Worm (Caenorhabditis elegans) whole organism, early embryonic: ENCODE measurements around the gene F43D2.7.

Source experiments
- B0310.2 ChIP-seq: sonication (generic microtip); optimal IDR thresholded peaks from 2 replicates; lab custom pipeline; 2016; ENCODE audit warnings: mild to moderate bottlenecking, missing genetic modification characterization, missing compliant biosample characterization
- F13C5.2 ChIP-seq: sonication (generic microtip); optimal IDR thresholded peaks from 2 replicates; lab custom pipeline; 2017; ENCODE audit warnings: mild to moderate bottlenecking, missing genetic modification characterization, inconsistent platforms, missing compliant biosample characterization
- aly-1 ChIP-seq: sonication (generic microtip); optimal IDR thresholded peaks from 2 replicates; lab custom pipeline; 2016; ENCODE audit warnings: missing genetic modification characterization, missing compliant biosample characterization
- ama-1 ChIP-seq: fragments of 150-350 bp; optimal IDR thresholded peaks from 2 replicates; lab custom pipeline; 2014
- ceh-13 ChIP-seq: fragments of 200-800 bp; sonication (Bioruptor generic); optimal IDR thresholded peaks from 2 replicates; lab custom pipeline; 2018; ENCODE audit warnings: mild to moderate bottlenecking, missing genetic modification characterization, missing compliant biosample characterization
- ceh-36 ChIP-seq: sonication (generic microtip); optimal IDR thresholded peaks from 2 replicates; lab custom pipeline; 2016; ENCODE audit warnings: missing genetic modification characterization, inconsistent platforms, missing compliant biosample characterization
- ets-7 ChIP-seq: sonication (generic microtip); optimal IDR thresholded peaks from 2 replicates; lab custom pipeline; 2016; ENCODE audit warnings: missing genotype, missing genetic modification characterization, missing compliant biosample characterization
- flt-1 ChIP-seq: fragments of 200-800 bp; sonication (Bioruptor generic); IDR thresholded peaks from 2 replicates; pipeline ENCODE4 v1.3.6; 2022; ENCODE audit warnings: missing genetic modification characterization, missing compliant biosample characterization
- hmbx-1 ChIP-seq: sonication (generic microtip); optimal IDR thresholded peaks from 2 replicates; lab custom pipeline; 2016; ENCODE audit warnings: mild to moderate bottlenecking, missing genetic modification characterization, missing compliant biosample characterization
- hmg-4 ChIP-seq: fragments of 200-800 bp; sonication (Bioruptor generic); optimal IDR thresholded peaks from 2 replicates; lab custom pipeline; 2018; ENCODE audit warnings: mild to moderate bottlenecking, missing genetic modification characterization, missing compliant biosample characterization
- hnd-1 ChIP-seq: sonication (generic microtip); optimal IDR thresholded peaks from 2 replicates; lab custom pipeline; 2016; ENCODE audit warnings: missing genetic modification characterization, missing compliant biosample characterization
- pes-1 ChIP-seq: fragments of 200-800 bp; sonication (Bioruptor generic); IDR thresholded peaks from 2 replicates; pipeline ENCODE4 v1.3.6; 2022; ENCODE audit warnings: missing genetic modification reagents, missing genetic modification characterization, missing compliant biosample characterization
- scrt-1 ChIP-seq: fragments of 200-800 bp; sonication (Bioruptor generic); IDR thresholded peaks from 2 replicates; pipeline ENCODE4 v1.3.6; 2022; ENCODE audit warnings: missing genetic modification characterization, missing compliant biosample characterization
- sea-1 ChIP-seq: fragments of 200-800 bp; sonication (Bioruptor generic); conservative IDR thresholded peaks from 2 replicates; pipeline ENCODE4 v1.3.6; 2022; ENCODE audit warnings: missing genetic modification characterization, missing compliant biosample characterization
- tbx-11 ChIP-seq: fragments of 200-800 bp; sonication (Bioruptor generic); IDR thresholded peaks from 2 replicates; pipeline ENCODE4 v1.3.6; 2022; ENCODE audit warnings: missing genetic modification characterization, missing compliant biosample characterization
- tbx-37 ChIP-seq: fragments of 200-800 bp; sonication (Bioruptor generic); conservative IDR thresholded peaks from 2 replicates; pipeline ENCODE4 v1.3.6; 2022; ENCODE audit warnings: missing genetic modification reagents, missing genetic modification characterization, missing compliant biosample characterization
- tra-4 ChIP-seq: sonication (generic microtip); optimal IDR thresholded peaks from 2 replicates; lab custom pipeline; 2017; ENCODE audit warnings: missing genetic modification characterization, missing compliant biosample characterization

Gene F43D2.7

DNA sequence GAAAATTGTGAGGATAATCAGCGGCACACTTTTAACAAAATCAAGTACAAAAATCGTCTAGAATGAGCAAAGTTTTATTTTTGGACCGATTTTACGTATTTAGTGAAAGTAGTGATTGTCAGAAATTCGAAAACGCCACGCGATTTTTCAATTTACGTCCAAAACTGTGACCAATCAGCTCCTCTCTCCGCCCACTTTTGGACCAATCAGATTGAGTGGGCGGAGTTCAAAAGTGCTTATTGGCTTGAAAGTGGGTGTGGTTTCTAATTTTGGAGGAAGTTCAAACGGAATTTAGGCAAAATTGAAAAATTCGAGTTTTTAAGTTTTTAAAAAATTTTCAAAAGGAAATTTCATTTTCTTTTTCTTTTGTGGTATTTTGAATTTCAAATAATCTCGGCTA lies 25.5 kb downstream of the F43D2.7 start:
- TF ChIP-seq tra-4 (tag; lab: Kevin White, UChicago) (no peak), hnd-1 (no peak), ceh-13 (no peak), hmbx-1 (tag; lab: Kevin White, UChicago) (no peak)

DNA sequence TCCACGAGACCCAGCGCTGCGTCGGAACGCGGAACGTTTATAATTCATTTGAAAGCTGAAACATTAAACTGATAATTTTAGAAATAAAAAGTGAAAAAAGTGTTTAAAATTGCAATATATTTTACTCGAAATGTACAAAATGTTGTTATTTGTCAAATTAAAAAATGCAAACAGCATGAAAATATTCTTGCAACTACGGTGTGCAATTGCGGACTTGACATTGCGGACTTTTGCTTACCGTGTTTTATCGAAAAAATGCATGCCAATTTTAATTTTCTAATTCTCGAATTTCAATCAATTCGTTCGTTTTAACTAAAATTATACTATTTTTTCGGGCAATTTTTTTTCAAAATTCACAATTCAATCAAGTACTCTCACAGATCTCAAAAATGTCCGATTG lies 27.8 kb downstream of the F43D2.7 start, which contains the start of the genes R11H6.5 and ccnk-1:
TSS of gene R11H6.5 (minus strand) at position 55 of the 400 bp plus-strand sequence.
TSS of gene ccnk-1 (plus strand) at position 381 of the 400 bp plus-strand sequence.
- TF ChIP-seq ama-1 (lab: Kevin White, UChicago) (no peak), hmg-4 (GFP tag; lab: Kevin White, UChicago) (no peak), hnd-1 (no peak), ets-7 (no peak), pes-1 (no peak), B0310.2 (tag; lab: Kevin White, UChicago) (no peak), tbx-11 (GFP tag; lab: Robert Waterston, UW) (no peak), tra-4 (tag; lab: Kevin White, UChicago) (no peak), ceh-13 (no peak), tbx-37 (no peak), sea-1 (GFP tag; lab: Robert Waterston, UW) (no peak)

DNA sequence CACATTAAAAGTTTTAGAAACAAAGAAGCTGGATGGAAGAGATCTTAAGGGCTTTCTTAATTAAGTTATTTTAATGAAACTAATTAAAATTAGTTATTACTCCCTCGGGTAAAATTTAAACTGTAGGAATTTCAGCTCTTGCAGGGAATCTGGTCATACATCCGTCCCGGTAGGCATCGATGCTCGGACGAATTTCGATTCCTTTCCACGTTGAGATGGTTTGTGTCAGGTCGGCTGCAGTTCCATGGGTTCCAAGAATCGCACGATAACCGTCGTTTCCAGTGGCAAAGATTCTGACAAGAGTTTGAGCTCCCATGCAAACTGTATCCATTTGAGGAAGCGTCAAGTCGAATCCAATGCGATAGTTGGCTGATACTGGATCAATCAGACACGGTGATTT lies 29.2 kb downstream of the F43D2.7 start:
- no peak for TF ChIP-seq hmbx-1 (tag; lab: Kevin White, UChicago)
- TF ChIP-seq ets-7: no peak
- TF ChIP-seq hmg-4 (GFP tag; lab: Kevin White, UChicago): no peak
- no peak for TF ChIP-seq F13C5.2 (tag; lab: Kevin White, UChicago)
- no peak for TF ChIP-seq aly-1 (tag; lab: Kevin White, UChicago)
- no peak for TF ChIP-seq B0310.2 (tag; lab: Kevin White, UChicago)
- TF ChIP-seq scrt-1: no peak
- TF ChIP-seq tbx-11 (GFP tag; lab: Robert Waterston, UW): no peak
- TF ChIP-seq pes-1: no peak
- no peak for TF ChIP-seq sea-1 (GFP tag; lab: Robert Waterston, UW)
- TF ChIP-seq tra-4 (tag; lab: Kevin White, UChicago): no peak
- no peak for TF ChIP-seq ceh-36 (tag; lab: Kevin White, UChicago)

DNA sequence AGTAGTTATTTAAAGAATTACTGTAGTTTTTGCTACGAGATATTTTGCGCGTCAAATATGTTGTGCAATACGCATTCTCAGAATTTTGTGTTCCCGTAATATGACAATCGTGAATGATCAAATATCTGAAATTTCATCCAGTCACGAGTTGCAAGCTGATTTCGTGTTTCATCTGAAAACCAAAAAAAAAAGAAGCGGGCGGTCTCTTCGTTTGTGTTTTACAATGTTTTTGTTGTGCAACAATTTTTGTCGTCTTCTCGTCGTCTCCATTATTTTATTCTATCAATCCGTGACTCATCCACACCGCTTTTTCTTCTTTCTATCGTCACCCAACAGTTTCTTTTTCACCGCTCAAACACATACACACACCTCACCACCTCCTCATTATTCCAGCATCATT lies 30.3 kb downstream of the F43D2.7 start, which contains the start of gene R11H6.4:
TSS of gene R11H6.4 (plus strand) at position 301 of the 400 bp plus-strand sequence.
- TF ChIP-seq ets-7 (no peak), F13C5.2 (tag; lab: Kevin White, UChicago) (no peak), hmg-4 (GFP tag; lab: Kevin White, UChicago) (no peak), pes-1 (no peak), hmbx-1 (tag; lab: Kevin White, UChicago) (no peak), hnd-1 (no peak), ceh-36 (tag; lab: Kevin White, UChicago) (no peak), scrt-1 (no peak), ceh-13 (no peak), B0310.2 (tag; lab: Kevin White, UChicago) (no peak), flt-1 (GFP tag; lab: Robert Waterston, UW) (no peak), ama-1 (lab: Kevin White, UChicago) (no peak)

DNA sequence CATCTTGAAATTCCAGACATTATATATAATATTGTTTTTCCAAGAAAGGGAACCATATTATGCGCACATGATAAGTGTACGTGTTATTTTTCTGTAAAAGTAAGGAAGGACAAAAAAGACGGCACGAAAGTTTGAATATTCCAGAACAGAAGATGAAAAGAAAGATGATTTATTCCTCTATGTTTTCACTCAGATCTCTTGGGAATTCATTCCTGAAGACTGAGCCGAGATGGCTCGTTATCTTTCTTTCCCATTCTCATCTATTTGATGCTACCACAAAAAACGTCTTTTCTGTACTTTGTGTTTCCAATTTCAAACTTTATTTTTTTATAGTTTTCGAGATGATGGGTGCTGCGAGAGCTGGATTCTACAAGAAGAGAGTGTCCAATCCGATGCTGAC lies 36.2 kb downstream of the F43D2.7 start:
- no peak for TF ChIP-seq ceh-36 (tag; lab: Kevin White, UChicago)

DNA sequence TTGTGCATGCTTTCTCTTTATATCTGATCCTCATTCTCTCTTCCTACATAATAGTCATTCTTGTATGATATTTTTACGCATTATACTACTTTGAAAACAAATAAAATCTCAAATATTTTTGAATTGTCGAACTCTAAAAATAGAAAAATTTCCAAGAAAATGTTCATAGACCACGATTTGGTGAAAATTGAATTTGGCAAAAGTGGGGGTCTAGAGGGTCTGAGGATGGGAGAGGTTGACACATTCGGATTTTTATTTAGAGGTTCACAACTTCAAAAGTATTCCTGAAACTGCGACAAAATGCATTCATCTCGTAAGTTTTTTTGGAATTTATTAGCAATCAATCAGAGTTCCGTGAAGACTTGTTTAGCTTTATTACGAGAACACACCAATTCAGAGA lies 40.0 kb downstream of the F43D2.7 start, which contains the start of gene glb-22:
TSS of gene glb-22 (plus strand) at position 301 of the 400 bp plus-strand sequence.
- TF ChIP-seq B0310.2 (tag; lab: Kevin White, UChicago): no peak
- no peak for TF ChIP-seq tbx-37
- TF ChIP-seq hmbx-1 (tag; lab: Kevin White, UChicago): no peak
- TF ChIP-seq ets-7: no peak
- no peak for TF ChIP-seq sea-1 (GFP tag; lab: Robert Waterston, UW)
- TF ChIP-seq ceh-13: no peak
- no peak for TF ChIP-seq hmg-4 (GFP tag; lab: Kevin White, UChicago)
- TF ChIP-seq F13C5.2 (tag; lab: Kevin White, UChicago): no peak
- no peak for TF ChIP-seq scrt-1
- no peak for TF ChIP-seq tra-4 (tag; lab: Kevin White, UChicago)

DNA sequence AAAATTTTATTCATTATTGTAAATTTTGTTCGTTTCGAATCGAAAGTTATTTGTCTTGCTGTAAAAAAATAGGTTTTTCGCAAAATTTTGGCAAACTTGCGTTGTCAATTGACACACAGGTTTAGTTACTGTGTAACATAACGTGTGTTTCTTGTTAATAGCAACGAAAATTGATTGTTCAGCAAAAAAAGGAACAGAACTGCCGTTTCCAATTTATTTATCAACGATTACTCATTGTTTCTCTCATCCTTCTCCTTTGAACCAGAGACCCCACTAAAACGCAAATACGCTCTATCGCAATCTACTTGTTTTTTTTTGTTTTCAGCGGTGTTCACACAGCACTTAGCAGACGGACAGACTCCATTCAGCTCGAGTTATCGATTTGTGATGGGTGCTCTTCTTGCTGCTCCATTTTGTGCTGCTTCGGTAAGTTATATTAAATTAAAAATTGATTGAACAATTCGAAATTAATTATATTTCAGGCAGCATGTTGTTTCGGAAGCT lies 42.2 kb downstream of the F43D2.7 start, which contains the start of gene R11H6.2:
TSS of gene R11H6.2 (plus strand) at position 326 of the 504 bp plus-strand sequence.
- TF ChIP-seq sea-1 (GFP tag; lab: Robert Waterston, UW) (no peak), pes-1 (no peak), ceh-13 (no peak), hnd-1 (no peak), ama-1 (lab: Kevin White, UChicago) (no peak), flt-1 (GFP tag; lab: Robert Waterston, UW) (no peak)

DNA sequence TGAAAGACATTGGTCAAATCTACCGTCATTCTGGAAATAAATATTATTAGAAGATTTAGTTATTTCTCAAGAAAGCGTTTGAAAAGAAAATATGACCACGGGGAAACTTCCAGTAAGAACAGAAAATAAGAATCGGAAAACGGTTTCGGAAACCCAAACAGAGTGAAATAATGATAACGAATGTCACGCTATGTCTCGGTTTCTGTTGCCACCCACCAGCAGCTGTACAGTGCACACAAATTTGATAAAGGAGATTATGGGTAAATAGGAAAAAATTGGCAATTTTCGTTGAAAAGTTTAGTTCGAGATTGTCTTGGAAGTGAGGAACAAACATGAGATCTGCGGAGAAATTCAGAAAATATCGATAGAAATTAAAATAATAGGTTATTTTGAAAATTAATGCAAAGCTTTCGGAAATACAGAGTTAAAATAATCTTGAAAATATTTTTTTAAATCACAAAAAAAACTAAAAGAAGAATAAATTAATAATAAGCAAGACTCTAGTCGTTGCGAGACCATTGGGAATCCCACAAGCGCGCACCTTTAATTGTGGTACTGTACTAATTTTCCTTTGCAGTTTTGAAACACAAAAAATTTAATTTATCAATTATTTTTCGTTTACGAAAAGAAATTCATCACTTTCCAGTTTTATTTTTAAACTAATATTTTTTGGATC lies 42.8 kb downstream of the F43D2.7 start, which contains the start of gene pes-9:
TSS of gene pes-9 (minus strand) at position 30 of the 676 bp plus-strand sequence.
- no peak for TF ChIP-seq tbx-37
- no peak for TF ChIP-seq hmg-4 (GFP tag; lab: Kevin White, UChicago)
- TF ChIP-seq scrt-1: no peak
- TF ChIP-seq ceh-36 (tag; lab: Kevin White, UChicago): no peak
- no peak for TF ChIP-seq pes-1
- TF ChIP-seq tra-4 (tag; lab: Kevin White, UChicago): no peak
- TF ChIP-seq B0310.2 (tag; lab: Kevin White, UChicago): no peak
- TF ChIP-seq hnd-1: no peak
- TF ChIP-seq ceh-13: no peak
- TF ChIP-seq ama-1 (lab: Kevin White, UChicago): no peak
- no peak for TF ChIP-seq flt-1 (GFP tag; lab: Robert Waterston, UW)
- no peak for TF ChIP-seq sea-1 (GFP tag; lab: Robert Waterston, UW)
- TF ChIP-seq ets-7: no peak
- TF ChIP-seq hmbx-1 (tag; lab: Kevin White, UChicago): no peak
- TF ChIP-seq aly-1 (tag; lab: Kevin White, UChicago): no peak
